Worm (Caenorhabditis elegans) whole organism, L3 larva: Measurements from ENCODE around the gene inx-3.

Experiments used
- R02D3.7 ChIP-seq: fragments of 150-350 bp; optimal IDR thresholded peaks from 2 replicates; lab custom pipeline; 2014; ENCODE audit warnings: missing biosample characterization, missing genetic modification characterization
- ceh-82 ChIP-seq: fragments of 150-350 bp; optimal IDR thresholded peaks from 2 replicates; lab custom pipeline; 2014; ENCODE audit warnings: missing biosample characterization, missing genetic modification characterization
- ceh-9 ChIP-seq: sonication (generic microtip); optimal IDR thresholded peaks from 2 replicates; lab custom pipeline; 2018; ENCODE audit warnings: missing biosample characterization, missing genetic modification characterization
- elt-2 ChIP-seq: sonication (generic microtip); optimal IDR thresholded peaks from 2 replicates; lab custom pipeline; 2016; ENCODE audit warnings: missing genetic modification reagents, mild to moderate bottlenecking, missing genetic modification characterization, missing compliant biosample characterization
- lin-39 ChIP-seq: fragments of 150-350 bp; optimal IDR thresholded peaks from 2 replicates; lab custom pipeline; 2018; ENCODE audit warnings: missing biosample characterization, missing genetic modification reagents, missing genetic modification characterization
- mdl-1 ChIP-seq: fragments of 150-350 bp; optimal IDR thresholded peaks from 2 replicates; lab custom pipeline; 2014; ENCODE audit warnings: missing biosample characterization, missing genetic modification characterization
- nfya-1 ChIP-seq: sonication (generic microtip); optimal IDR thresholded peaks from 2 replicates; lab custom pipeline; 2017; ENCODE audit warnings: missing genetic modification characterization, mild to moderate bottlenecking, missing compliant biosample characterization, antibody characterized with exemption, moderate library complexity; ENCODE audit not compliant: insufficient read depth
- nhr-12 ChIP-seq: fragments of 150-350 bp; optimal IDR thresholded peaks from 2 replicates; lab custom pipeline; 2014; ENCODE audit warnings: missing biosample characterization, missing genetic modification characterization
- nhr-23 ChIP-seq: fragments of 150-350 bp; optimal IDR thresholded peaks from 2 replicates; lab custom pipeline; 2014; ENCODE audit warnings: missing biosample characterization, missing genetic modification reagents, missing genetic modification characterization
- nhr-28 ChIP-seq: fragments of 150-350 bp; optimal IDR thresholded peaks from 2 replicates; lab custom pipeline; 2014; ENCODE audit warnings: missing biosample characterization, missing genetic modification characterization
- nhr-77 ChIP-seq: fragments of 150-350 bp; optimal IDR thresholded peaks from 2 replicates; lab custom pipeline; 2014; ENCODE audit warnings: missing biosample characterization, missing genetic modification characterization
- pha-4 ChIP-seq: fragments of 150-350 bp; optimal IDR thresholded peaks from 2 replicates; lab custom pipeline; 2014; ENCODE audit warnings: missing biosample characterization, missing genetic modification reagents, missing genetic modification characterization
- unc-39 ChIP-seq: sonication (generic microtip); optimal IDR thresholded peaks from 4 replicates; lab custom pipeline; 2017; ENCODE audit warnings: missing biosample characterization, missing genetic modification characterization

DNA sequence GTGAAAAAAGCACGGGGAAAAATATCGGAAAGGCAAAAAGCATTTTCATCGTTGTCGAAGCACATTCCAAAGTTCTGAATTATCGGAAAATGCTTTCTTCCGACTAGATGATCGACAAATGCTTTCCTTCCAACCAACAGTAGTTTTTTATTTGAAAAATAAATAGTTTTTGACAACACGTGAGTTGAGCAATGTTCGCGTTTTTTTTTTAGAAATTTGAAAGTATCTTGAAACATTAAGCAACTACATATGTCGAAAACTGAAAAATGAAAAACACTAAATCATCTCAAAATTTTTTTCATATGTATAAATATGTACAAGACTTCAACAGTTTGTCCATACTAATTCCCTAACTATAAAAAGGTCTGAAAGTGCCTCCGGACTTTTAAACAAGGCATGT, 43.6 kb downstream of the inx-3 start, which contains the start of gene hsp-25:
- TF ChIP-seq nhr-23: no peak
- TF ChIP-seq ceh-9 (tag; lab: Kevin White, UChicago): no peak
- no peak for TF ChIP-seq R02D3.7 (tag; lab: Kevin White, UChicago)
- no peak for TF ChIP-seq nhr-12 (tag; lab: Kevin White, UChicago)
- no peak for TF ChIP-seq ceh-82
- TF ChIP-seq nhr-28 (tag; lab: Kevin White, UChicago): no peak
- TF ChIP-seq nfya-1 (tag; lab: Kevin White, UChicago): no peak
- TF ChIP-seq mdl-1 (tag; lab: Kevin White, UChicago): no peak
- no peak for TF ChIP-seq unc-39
- no peak for TF ChIP-seq nhr-77 (tag; lab: Kevin White, UChicago)
- no peak for TF ChIP-seq elt-2 (tag; lab: Kevin White, UChicago)
- TF ChIP-seq pha-4 (tag; lab: Kevin White, UChicago): no peak
- no peak for TF ChIP-seq lin-39 (tag; lab: Kevin White, UChicago)
